Fruit fly (Drosophila melanogaster) whole organism, prepupa: ENCODE measurements around the gene rump.

Experiments used
- CG10669 ChIP-seq: fragments of 200-800 bp; sonication (Bioruptor generic); optimal IDR thresholded peaks from 3 replicates; lab custom pipeline; 2018; ENCODE audit warnings: missing biosample characterization, mild to moderate bottlenecking, missing genetic modification characterization, moderate library complexity
- CG11902 ChIP-seq: fragments of 200-800 bp; sonication (Bioruptor generic); optimal IDR thresholded peaks from 3 replicates; lab custom pipeline; 2016; ENCODE audit warnings: missing biosample characterization, missing genetic modification characterization
- CG1621 ChIP-seq: fragments of 200-800 bp; sonication (Bioruptor generic); optimal IDR thresholded peaks from 3 replicates; lab custom pipeline; 2018; ENCODE audit warnings: missing biosample characterization, mild to moderate bottlenecking, missing genetic modification characterization
- CG32006 ChIP-seq: fragments of 200-800 bp; sonication (Bioruptor generic); optimal IDR thresholded peaks from 3 replicates; lab custom pipeline; 2017; ENCODE audit warnings: missing biosample characterization, mild to moderate bottlenecking, missing genetic modification characterization
- CG34406 ChIP-seq: fragments of 200-800 bp; sonication (Bioruptor generic); optimal IDR thresholded peaks from 3 replicates; lab custom pipeline; 2016; ENCODE audit warnings: missing biosample characterization, missing genetic modification characterization
- CG3919 ChIP-seq: fragments of 200-800 bp; sonication (Bioruptor generic); optimal IDR thresholded peaks from 3 replicates; lab custom pipeline; 2016; ENCODE audit warnings: missing biosample characterization, missing genetic modification characterization
- CG6163 ChIP-seq: fragments of 200-800 bp; sonication (Bioruptor generic); IDR thresholded peaks from 3 replicates; pipeline ENCODE4 v1.3.6; 2022; ENCODE audit warnings: missing biosample characterization, missing genetic modification characterization
- CG6276 ChIP-seq: fragments of 200-800 bp; sonication (Bioruptor generic); optimal IDR thresholded peaks from 2 replicates; lab custom pipeline; 2017; ENCODE audit warnings: missing biosample characterization, mild to moderate bottlenecking, missing genetic modification characterization
- CG6792 ChIP-seq: fragments of 200-800 bp; sonication (Bioruptor generic); optimal IDR thresholded peaks from 3 replicates; lab custom pipeline; 2016; ENCODE audit warnings: missing biosample characterization, missing genetic modification characterization
- CG6808 ChIP-seq: fragments of 200-800 bp; sonication (Bioruptor generic); optimal IDR thresholded peaks from 3 replicates; lab custom pipeline; 2017; ENCODE audit warnings: missing biosample characterization, missing genetic modification characterization, mild to moderate bottlenecking, moderate library complexity, missing genetic modification reagents
- CG7368 ChIP-seq: fragments of 200-800 bp; sonication (Bioruptor generic); optimal IDR thresholded peaks from 3 replicates; lab custom pipeline; 2016; ENCODE audit warnings: missing biosample characterization, missing genetic modification characterization
- CG8119 ChIP-seq: fragments of 200-800 bp; sonication (Bioruptor generic); IDR thresholded peaks from 3 replicates; pipeline ENCODE4 v1.3.6; 2022; ENCODE audit warnings: missing biosample characterization, missing genetic modification characterization
- CG8632 ChIP-seq: fragments of 200-800 bp; sonication (Bioruptor generic); optimal IDR thresholded peaks from 3 replicates; lab custom pipeline; 2016; ENCODE audit warnings: missing biosample characterization, missing genetic modification characterization
- CG9139 ChIP-seq: fragments of 200-800 bp; sonication (Bioruptor generic); optimal IDR thresholded peaks from 3 replicates; lab custom pipeline; 2017; ENCODE audit warnings: missing biosample characterization, mild to moderate bottlenecking, missing genetic modification characterization
- Eip78C ChIP-seq: fragments of 200-800 bp; sonication (Bioruptor generic); peaks from one replicate; lab custom pipeline; 2016; ENCODE audit warnings: missing biosample characterization, missing genetic modification characterization
- Ets96B ChIP-seq: fragments of 200-800 bp; optimal IDR thresholded peaks from 2 replicates; lab custom pipeline; 2019; ENCODE audit warnings: missing biosample characterization, mild to moderate bottlenecking, missing genetic modification characterization, moderate library complexity
- Hr38 ChIP-seq: sonication (Bioruptor generic); optimal IDR thresholded peaks from 2 replicates; lab custom pipeline; 2016; ENCODE audit warnings: missing biosample characterization, missing genetic modification characterization
- Hr4 ChIP-seq: fragments of 200-800 bp; sonication (Bioruptor generic); optimal IDR thresholded peaks from 3 replicates; lab custom pipeline; 2016; ENCODE audit warnings: missing biosample characterization, missing genetic modification characterization
- Lpt ChIP-seq: fragments of 200-800 bp; sonication (Bioruptor generic); optimal IDR thresholded peaks from 3 replicates; lab custom pipeline; 2016; ENCODE audit warnings: missing biosample characterization, missing genetic modification characterization
- Met ChIP-seq: fragments of 200-800 bp; sonication (Bioruptor generic); optimal IDR thresholded peaks from 3 replicates; lab custom pipeline; 2016; ENCODE audit warnings: missing biosample characterization, missing genetic modification characterization
- OdsH ChIP-seq: fragments of 200-800 bp; sonication (Bioruptor generic); optimal IDR thresholded peaks from 3 replicates; lab custom pipeline; 2016; ENCODE audit warnings: missing biosample characterization, missing genetic modification characterization
- Sox14 ChIP-seq: fragments of 200-800 bp; sonication (Bioruptor generic); optimal IDR thresholded peaks from 3 replicates; lab custom pipeline; 2016; ENCODE audit warnings: missing biosample characterization, missing genetic modification characterization
- Sox15 ChIP-seq: fragments of 200-800 bp; sonication (Bioruptor generic); optimal IDR thresholded peaks from 3 replicates; lab custom pipeline; 2016; ENCODE audit warnings: missing biosample characterization, missing genetic modification characterization
- dsx ChIP-seq: fragments of 200-800 bp; optimal IDR thresholded peaks from 3 replicates; lab custom pipeline; 2019; ENCODE audit warnings: missing biosample characterization, mild to moderate bottlenecking, missing genetic modification characterization, moderate library complexity; ENCODE audit not compliant: poor library complexity, severe bottlenecking
- esn ChIP-seq: fragments of 200-800 bp; sonication (Bioruptor generic); optimal IDR thresholded peaks from 2 replicates; lab custom pipeline; 2016; ENCODE audit warnings: missing biosample characterization, mild to moderate bottlenecking, missing genetic modification characterization, moderate library complexity
- fd59A ChIP-seq: fragments of 200-800 bp; sonication (Bioruptor generic); optimal IDR thresholded peaks from 2 replicates; lab custom pipeline; 2017; ENCODE audit warnings: missing biosample characterization, mild to moderate bottlenecking, missing genetic modification characterization, missing genetic modification reagents
- fkh ChIP-seq: fragments of 200-800 bp; sonication (Bioruptor generic); optimal IDR thresholded peaks from 3 replicates; lab custom pipeline; 2017; ENCODE audit warnings: missing biosample characterization, mild to moderate bottlenecking, missing genetic modification characterization, moderate library complexity
- lz ChIP-seq: fragments of 200-800 bp; sonication (Bioruptor generic); optimal IDR thresholded peaks from 3 replicates; lab custom pipeline; 2016; ENCODE audit warnings: missing biosample characterization, missing genetic modification characterization
- ss ChIP-seq, 2 experiments: fragments of 200-800 bp; sonication (Bioruptor generic); optimal IDR thresholded peaks; 2 replicates in 1 of 2; 3 replicates in 1 of 2; lab custom pipeline; 2017 to 2018; ENCODE audit warnings: mild to moderate bottlenecking in 2 of 2, missing biosample characterization in 2 of 2, missing genetic modification characterization in 2 of 2, moderate library complexity in 1 of 2
- svp ChIP-seq: fragments of 200-800 bp; sonication (Bioruptor generic); peaks from one replicate; lab custom pipeline; 2016; ENCODE audit warnings: missing biosample characterization, missing genetic modification characterization
- topi ChIP-seq: fragments of 200-800 bp; sonication (Bioruptor generic); optimal IDR thresholded peaks from 3 replicates; lab custom pipeline; 2016; ENCODE audit warnings: missing biosample characterization, missing genetic modification characterization
- vri ChIP-seq: fragments of 200-800 bp; sonication (Bioruptor generic); optimal IDR thresholded peaks from 3 replicates; lab custom pipeline; 2016; ENCODE audit warnings: missing biosample characterization, mild to moderate bottlenecking, missing genetic modification characterization

The rump gene

dm6 chr3R:9512193-9513051 is 2.3 kb upstream of the rump start:
- TF ChIP-seq dsx (GFP tag; lab: Kevin White, UChicago) (peak; percentile 45), Eip78C (GFP tag; lab: Kevin White, UChicago) (peak; percentile 74), CG1621 (tag; lab: Kevin White, UChicago) (peak; percentile 44), lz (GFP tag; lab: Kevin White, UChicago) (no peak), ss (GFP tag; optimal IDR thresholded peaks at IDR 0.05; lab: Kevin White, UChicago) (peak in 1 of 2 experiments; percentile 1), CG9139 (GFP tag; lab: Kevin White, UChicago) (no peak), CG8119 (GFP tag; lab: Robert Waterston, UW) (no peak), fd59A (no peak)

- TF ChIP-seq esn (GFP tag; lab: Kevin White, UChicago) = peak; percentile 27
- TF ChIP-seq Eip78C (GFP tag; lab: Kevin White, UChicago) = peak; percentile 10
- TF ChIP-seq Sox15 (GFP tag; lab: Kevin White, UChicago) = no peak
- no peak for TF ChIP-seq CG34406 (GFP tag; lab: Kevin White, UChicago)
- TF ChIP-seq Sox14 (GFP tag; lab: Kevin White, UChicago) = peak; percentile 39
- TF ChIP-seq CG1621 (tag; lab: Kevin White, UChicago) = peak; percentile 35
- TF ChIP-seq dsx (GFP tag; lab: Kevin White, UChicago) = peak; percentile 11
- TF ChIP-seq topi (GFP tag; lab: Kevin White, UChicago) = peak; percentile 21
- peak; percentile 76 for TF ChIP-seq fkh (GFP tag; lab: Kevin White, UChicago)
- peak; percentile 14 for TF ChIP-seq lz (GFP tag; lab: Kevin White, UChicago)
- no peak for TF ChIP-seq Ets96B
Observed at dm6 chr3R:9504355-9504754, 5.8 kb downstream of the rump start, which contains the start of gene CG8149. TSS of gene CG8149 (plus strand) at chr3R:9504656.

- TF ChIP-seq CG34406 (GFP tag; lab: Kevin White, UChicago) = no peak
- no peak for TF ChIP-seq OdsH (GFP tag; lab: Kevin White, UChicago)
- peak in 1 of 2 experiments; percentile 8 for TF ChIP-seq ss (GFP tag; optimal IDR thresholded peaks at IDR 0.05; lab: Kevin White, UChicago)
- 0 out of 3 replicates have a peak, but pooled peaks have one; percentile 16 for TF ChIP-seq CG8119 (GFP tag; lab: Robert Waterston, UW)
- no peak for TF ChIP-seq Hr4 (GFP tag; lab: Kevin White, UChicago)
- no peak for TF ChIP-seq Ets96B
- TF ChIP-seq CG7368 = no peak
- no peak for TF ChIP-seq CG11902 (GFP tag; lab: Kevin White, UChicago)
- no peak for TF ChIP-seq CG6792
- no peak for TF ChIP-seq svp (GFP tag; lab: Kevin White, UChicago)
- peak; percentile 17; the same call in 1 of the 3 replicates for TF ChIP-seq CG6163 (GFP tag; lab: Robert Waterston, UW)
- TF ChIP-seq CG32006 (GFP tag; lab: Kevin White, UChicago) = no peak
- no peak for TF ChIP-seq CG3919
- TF ChIP-seq CG6808 (GFP tag; lab: Kevin White, UChicago) = no peak
- TF ChIP-seq vri (GFP tag; lab: Kevin White, UChicago) = no peak
- TF ChIP-seq Met (GFP tag; lab: Kevin White, UChicago) = no peak
- TF ChIP-seq fd59A = no peak
- no peak for TF ChIP-seq CG10669 (GFP tag; lab: Kevin White, UChicago)
- no peak for TF ChIP-seq Hr38 (GFP tag; lab: Kevin White, UChicago)
- no peak for TF ChIP-seq CG8632 (GFP tag; lab: Kevin White, UChicago)
- TF ChIP-seq CG6276 (GFP tag; lab: Kevin White, UChicago) = no peak
- TF ChIP-seq lz (GFP tag; lab: Kevin White, UChicago) = no peak
- no peak for TF ChIP-seq Lpt
- TF ChIP-seq dsx (GFP tag; lab: Kevin White, UChicago) = peak; percentile 30
- TF ChIP-seq Eip78C (GFP tag; lab: Kevin White, UChicago) = peak; percentile 61
Observed at dm6 chr3R:9503329-9504088, 6.6 kb downstream of the rump start.
